Fruit fly (Drosophila melanogaster) whole organism: ENCODE data around the gene Tpc1.

Experiments
- CG8478 ChIP-seq: fragments of >200 bp; optimal IDR thresholded peaks from 2 replicates; lab custom pipeline; 2018; ENCODE audit warnings: inconsistent platforms
- Dll ChIP-seq: fragments of >200 bp; optimal IDR thresholded peaks from 2 replicates; lab custom pipeline; 2017
- EcR ChIP-seq, 2 experiments: fragments of >200 bp; optimal IDR thresholded peaks; 2 replicates each; lab custom pipeline; 2017; ENCODE audit warnings: missing biosample characterization in 2 of 2, missing genetic modification characterization in 2 of 2, missing genetic modification reagents in 2 of 2
- pan ChIP-seq: fragments of >200 bp; optimal IDR thresholded peaks from 2 replicates; lab custom pipeline; 2017
- psq ChIP-seq: fragments of >200 bp; optimal IDR thresholded peaks from 2 replicates; lab custom pipeline; 2017
- usp ChIP-seq: fragments of >200 bp; optimal IDR thresholded peaks from 2 replicates; lab custom pipeline; 2017; ENCODE audit warnings: missing biosample characterization, missing genetic modification characterization, mixed read lengths

Gene Tpc1

dm6 chr3R:10878628-10879027 is 3.4 kb downstream of the Tpc1 start:
- TF ChIP-seq Dll, result no peak
- no peak for TF ChIP-seq pan
- no peak for TF ChIP-seq EcR (GFP tag; optimal IDR thresholded peaks at IDR 0.05; lab: Kevin White, UChicago)
- TF ChIP-seq CG8478 (lab: Kevin White, UChicago), result no peak
- no peak for TF ChIP-seq psq (lab: Kevin White, UChicago)
- no peak for TF ChIP-seq usp (GFP tag; lab: Kevin White, UChicago)

- no peak for TF ChIP-seq pan
- TF ChIP-seq psq (lab: Kevin White, UChicago), result no peak
- TF ChIP-seq CG8478 (lab: Kevin White, UChicago), result no peak
- TF ChIP-seq EcR (GFP tag; optimal IDR thresholded peaks at IDR 0.05; lab: Kevin White, UChicago), result no peak
- TF ChIP-seq usp (GFP tag; lab: Kevin White, UChicago), result no peak
- TF ChIP-seq Dll, result no peak
These were observed 4.2 kb downstream of the Tpc1 start for dm6 chr3R:10877808-10878207.

dm6 chr3R:10875515-10876434 is 6.2 kb downstream of the Tpc1 start, which contains the start of gene Sodh2:
Gene Sodh2, plus strand, starts transcription at chr3R:10876384.
- TF ChIP-seq EcR (GFP tag; optimal IDR thresholded peaks at IDR 0.05; lab: Kevin White, UChicago) (no peak), pan (no peak), CG8478 (lab: Kevin White, UChicago) (no peak), Dll (no peak), psq (lab: Kevin White, UChicago) (no peak), usp (GFP tag; lab: Kevin White, UChicago) (no peak)

dm6 chr3R:10872820-10873219 is 9.2 kb downstream of the Tpc1 start, which contains the start of gene CG4596:
Gene CG4596, plus strand, starts transcription at chr3R:10873038.
- no peak for TF ChIP-seq EcR (GFP tag; optimal IDR thresholded peaks at IDR 0.05; lab: Kevin White, UChicago)
- TF ChIP-seq CG8478 (lab: Kevin White, UChicago), result no peak
- TF ChIP-seq psq (lab: Kevin White, UChicago), result no peak
- no peak for TF ChIP-seq usp (GFP tag; lab: Kevin White, UChicago)
- no peak for TF ChIP-seq pan
- no peak for TF ChIP-seq Dll

dm6 chr3R:10872148-10872783 is 9.7 kb downstream of the Tpc1 start, which contains the start of gene Fdh:
Gene Fdh, minus strand, starts transcription at chr3R:10872381.
- no peak for TF ChIP-seq pan
- no peak for TF ChIP-seq EcR (GFP tag; optimal IDR thresholded peaks at IDR 0.05; lab: Kevin White, UChicago)
- TF ChIP-seq Dll, result no peak
- TF ChIP-seq CG8478 (lab: Kevin White, UChicago), result no peak
- TF ChIP-seq usp (GFP tag; lab: Kevin White, UChicago), result no peak
- TF ChIP-seq psq (lab: Kevin White, UChicago), result no peak

DNA sequence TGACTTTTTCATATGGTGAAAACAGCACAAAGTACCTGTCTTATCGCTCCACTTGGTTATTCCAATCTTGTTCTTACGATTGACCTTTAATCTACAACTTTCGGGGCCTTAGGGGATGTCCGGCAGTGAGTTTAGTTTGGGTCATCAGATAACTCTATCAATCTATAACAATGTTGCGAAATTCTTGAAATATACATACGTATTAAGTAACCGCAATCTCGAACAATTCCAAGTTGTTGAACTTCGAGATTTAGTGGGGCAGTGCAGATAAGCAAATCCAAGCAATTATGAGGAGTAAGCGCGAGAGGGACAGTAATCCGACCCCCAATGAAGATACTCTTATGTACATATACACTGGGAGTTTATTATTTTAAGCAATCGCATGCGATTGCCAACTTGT is 11.4 kb downstream of the Tpc1 start:
- TF ChIP-seq pan, result no peak
- no peak for TF ChIP-seq Dll
- TF ChIP-seq psq (lab: Kevin White, UChicago), result no peak
- TF ChIP-seq EcR (GFP tag; optimal IDR thresholded peaks at IDR 0.05; lab: Kevin White, UChicago), result no peak

DNA sequence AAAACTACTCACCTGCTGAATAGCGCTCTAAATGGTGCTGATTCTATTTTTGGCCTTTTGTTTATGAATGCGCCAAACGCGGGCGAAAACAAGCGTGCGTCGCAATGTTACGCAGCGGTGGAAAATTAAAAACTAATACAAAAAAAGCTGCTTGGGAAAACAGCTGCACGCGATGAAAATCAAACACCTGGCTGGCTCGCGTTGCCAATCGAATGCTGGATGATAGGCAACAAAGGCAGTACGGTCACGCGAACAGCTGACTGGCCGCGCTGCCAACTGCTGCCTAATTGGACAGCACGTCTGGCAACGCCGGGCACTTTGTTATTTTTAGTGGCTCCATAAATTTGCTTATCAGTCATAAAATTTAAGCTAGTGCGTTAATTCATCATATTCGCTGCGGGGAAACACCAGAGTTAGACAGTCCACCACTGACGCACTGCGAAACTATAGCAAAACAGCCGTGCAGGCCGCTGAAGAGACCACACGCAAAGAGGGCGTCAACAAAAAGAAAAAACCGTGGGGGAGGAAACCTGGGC is 13.5 kb downstream of the Tpc1 start, which contains the start of the genes SelR and Tsp86D:
TSS of gene SelR (minus strand) at position 216 of the 536 bp plus-strand sequence.
TSS of gene Tsp86D (plus strand) at position 282 of the 536 bp plus-strand sequence.
- TF ChIP-seq usp (GFP tag; lab: Kevin White, UChicago), result no peak
- no peak for TF ChIP-seq Dll
- no peak for TF ChIP-seq psq (lab: Kevin White, UChicago)
- no peak for TF ChIP-seq pan
- TF ChIP-seq CG8478 (lab: Kevin White, UChicago), result no peak
- TF ChIP-seq EcR (GFP tag; optimal IDR thresholded peaks at IDR 0.05; lab: Kevin White, UChicago), result no peak

DNA sequence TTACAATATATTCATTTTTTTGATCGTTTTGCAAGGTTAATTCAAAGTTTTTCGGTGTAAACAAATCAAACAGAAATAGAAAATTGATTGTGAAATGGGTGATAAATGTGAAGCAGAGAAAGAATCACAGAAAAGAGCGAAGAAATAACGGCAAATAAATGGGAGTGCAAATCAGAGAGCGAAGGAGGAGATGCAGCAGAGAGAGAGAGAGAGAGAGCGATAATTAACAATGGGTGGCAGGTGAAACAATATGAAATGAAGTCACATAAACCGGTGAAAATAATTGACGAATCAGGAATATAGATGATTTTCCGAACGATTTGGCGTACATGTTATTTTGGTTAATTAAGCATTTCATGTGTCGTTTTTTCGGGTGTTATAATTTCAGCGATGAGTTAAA is 18.0 kb downstream of the Tpc1 start:
- TF ChIP-seq EcR (GFP tag; optimal IDR thresholded peaks at IDR 0.05; lab: Kevin White, UChicago) (no peak), Dll (no peak), psq (lab: Kevin White, UChicago) (no peak), usp (GFP tag; lab: Kevin White, UChicago) (no peak), CG8478 (lab: Kevin White, UChicago) (no peak), pan (no peak)

dm6 chr3R:10863446-10863819 is 18.6 kb downstream of the Tpc1 start:
- TF ChIP-seq pan (no peak), usp (GFP tag; lab: Kevin White, UChicago) (no peak), Dll (no peak), CG8478 (lab: Kevin White, UChicago) (no peak), EcR (GFP tag; optimal IDR thresholded peaks at IDR 0.05; lab: Kevin White, UChicago) (no peak), psq (lab: Kevin White, UChicago) (no peak)

- TF ChIP-seq EcR (GFP tag; optimal IDR thresholded peaks at IDR 0.05; lab: Kevin White, UChicago), result no peak
- no peak for TF ChIP-seq CG8478 (lab: Kevin White, UChicago)
- TF ChIP-seq pan, result no peak
- TF ChIP-seq usp (GFP tag; lab: Kevin White, UChicago), result no peak
- TF ChIP-seq Dll, result no peak
- TF ChIP-seq psq (lab: Kevin White, UChicago), result no peak
These were observed 19.1 kb downstream of the Tpc1 start, which contains the start of gene CG6574 for dm6 chr3R:10862773-10863445. Gene CG6574, minus strand, starts transcription at chr3R:10862988.

DNA sequence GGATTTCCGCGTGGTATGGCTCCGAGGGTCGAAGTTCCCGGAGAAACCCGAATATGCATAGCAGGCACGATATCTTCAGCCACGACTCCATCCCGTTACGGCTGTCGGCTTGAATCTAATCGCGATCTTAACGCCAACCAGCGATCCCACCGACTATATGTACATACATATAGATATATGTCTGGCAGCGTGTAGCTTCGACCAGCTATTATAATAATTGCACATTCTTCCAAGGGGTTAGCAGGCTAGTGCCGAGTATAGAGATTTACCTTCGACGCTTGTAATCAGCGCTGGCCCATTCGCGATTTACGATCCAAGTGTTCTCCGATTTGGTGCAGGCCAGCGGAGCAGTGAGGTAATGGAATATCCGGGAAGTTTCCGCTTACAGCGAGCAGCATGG is 22.3 kb downstream of the Tpc1 start, which contains the start of gene CG14694:
TSS of gene CG14694 (minus strand) at position 101 of the 400 bp plus-strand sequence.
- TF ChIP-seq pan, result no peak
- no peak for TF ChIP-seq usp (GFP tag; lab: Kevin White, UChicago)
- no peak for TF ChIP-seq CG8478 (lab: Kevin White, UChicago)
- TF ChIP-seq psq (lab: Kevin White, UChicago), result no peak
